Worm (Caenorhabditis elegans) whole organism, midembryonic: ENCODE results near the gene haf-3.

Source experiments
- T22C8.4 ChIP-seq: fragments of 200-800 bp; sonication (Bioruptor generic); IDR thresholded peaks from 2 replicates; pipeline ENCODE4 v1.3.6; 2022; ENCODE audit warnings: missing genetic modification characterization, missing compliant biosample characterization
- cog-1 ChIP-seq: sonication (generic microtip); optimal IDR thresholded peaks from 2 replicates; lab custom pipeline; 2016; ENCODE audit warnings: missing genetic modification characterization, missing compliant biosample characterization
- flt-1 ChIP-seq: fragments of 200-800 bp; sonication (Bioruptor generic); IDR thresholded peaks from 2 replicates; pipeline ENCODE4 v1.3.6; 2022; ENCODE audit warnings: missing genetic modification characterization, missing compliant biosample characterization
- ref-1 ChIP-seq: fragments of 200-800 bp; sonication (Bioruptor generic); conservative IDR thresholded peaks from 2 replicates; pipeline ENCODE4 v1.3.6; 2022; ENCODE audit warnings: missing genetic modification reagents, missing genetic modification characterization, missing compliant biosample characterization

- TF ChIP-seq flt-1 (GFP tag; lab: Robert Waterston, UW) = no peak
- no peak for TF ChIP-seq T22C8.4 (GFP tag; lab: Robert Waterston, UW)
- no peak for TF ChIP-seq cog-1 (tag; lab: Kevin White, UChicago)
- TF ChIP-seq ref-1 (GFP tag; lab: Robert Waterston, UW) = no peak
Measured at ce11 chrV:15718562-15718961, 47.4 kb downstream of the haf-3 start, which contains the start of gene Y6E2A.5.
